Worm (Caenorhabditis elegans): ENCODE results near the gene C38D4.7.

DNA sequence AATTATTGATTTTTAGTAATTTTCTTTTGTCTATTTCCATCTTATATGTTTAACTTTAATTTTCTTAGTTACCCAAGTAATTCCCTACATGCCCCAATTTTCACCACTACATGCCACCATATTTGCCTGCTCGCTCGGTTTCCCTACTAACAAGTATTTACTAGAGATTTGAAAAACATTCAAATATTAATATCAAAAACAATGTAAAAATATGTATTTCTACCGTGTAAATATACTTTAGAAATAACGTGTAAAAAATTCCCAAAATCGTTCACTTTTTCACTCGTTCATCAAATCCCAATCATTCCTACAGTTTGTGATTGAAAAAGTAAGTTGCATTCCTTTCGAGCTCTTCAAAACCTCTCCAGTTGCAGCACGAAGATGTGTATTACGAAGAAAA, 15.5 kb upstream of the C38D4.7 start, which contains the start of gene F26A1.3:
- TF ChIP-seq K12H6.12 (tag; optimal IDR thresholded peaks at IDR 0.05): no peak
- no peak for TF ChIP-seq F22D6.2 (tag; optimal IDR thresholded peaks at IDR 0.05)
- no peak for TF ChIP-seq ceh-100 (GFP tag; IDR thresholded peaks at IDR 0.05)
- no peak for TF ChIP-seq ama-1 (optimal IDR thresholded peaks at IDR 0.05)
- TF ChIP-seq ama-1 (GFP tag; optimal IDR thresholded peaks at IDR 0.05): no peak
- no peak for TF ChIP-seq nhr-80 (tag; optimal IDR thresholded peaks at IDR 0.05)
- no peak for TF ChIP-seq snpc-1.3 (tag; optimal IDR thresholded peaks at IDR 0.05; ENCODE audit: insufficient read depth)
- no peak for TF ChIP-seq C06A6.2 (GFP tag; conservative IDR thresholded peaks at IDR 0.05)
- no peak for TF ChIP-seq gei-17 (GFP tag; optimal IDR thresholded peaks at IDR 0.05)
- TF ChIP-seq unc-62 (GFP tag; optimal IDR thresholded peaks at IDR 0.05): no peak
- TF ChIP-seq F55B11.4 (tag; optimal IDR thresholded peaks at IDR 0.05; ENCODE audit: borderline replicate concordance, insufficient read depth): no peak
- no peak for TF ChIP-seq pha-4 (tag; optimal IDR thresholded peaks at IDR 0.05)
